Worm (Caenorhabditis elegans) whole organism, L1 larva: ENCODE results near the gene T28C6.3.

Experiments
- C16A3.4 ChIP-seq: fragments of 150-350 bp; optimal IDR thresholded peaks from 2 replicates; lab custom pipeline; 2014; ENCODE audit warnings: missing biosample characterization, missing genetic modification characterization
- C34B4.2 ChIP-seq: sonication (generic microtip); optimal IDR thresholded peaks from 2 replicates; lab custom pipeline; 2017; ENCODE audit warnings: mild to moderate bottlenecking, missing genetic modification characterization, missing compliant biosample characterization
- F16B12.6 ChIP-seq: fragments of 150-350 bp; optimal IDR thresholded peaks from 2 replicates; lab custom pipeline; 2014; ENCODE audit warnings: missing biosample characterization, missing genetic modification characterization
- Y116A8C.19 ChIP-seq: sonication (generic microtip); optimal IDR thresholded peaks from 2 replicates; lab custom pipeline; 2016; ENCODE audit warnings: missing compliant biosample characterization, missing genetic modification characterization, borderline replicate concordance
- aha-1 ChIP-seq: fragments of 150-350 bp; optimal IDR thresholded peaks from 2 replicates; lab custom pipeline; 2014; ENCODE audit warnings: missing biosample characterization, missing genetic modification characterization
- aly-2 ChIP-seq: fragments of 150-350 bp; optimal IDR thresholded peaks from 2 replicates; lab custom pipeline; 2014; ENCODE audit warnings: missing biosample characterization, missing genetic modification characterization
- ama-1 ChIP-seq: fragments of 150-350 bp; optimal IDR thresholded peaks from 2 replicates; lab custom pipeline; 2014
- blmp-1 ChIP-seq: fragments of 150-350 bp; optimal IDR thresholded peaks from 2 replicates; lab custom pipeline; 2014; ENCODE audit warnings: missing biosample characterization, missing genetic modification characterization
- ceh-63 ChIP-seq: fragments of 200-800 bp; sonication (Bioruptor generic); optimal IDR thresholded peaks from 2 replicates; lab custom pipeline; 2018; ENCODE audit warnings: mild to moderate bottlenecking, missing genetic modification characterization, missing compliant biosample characterization
- ceh-8 ChIP-seq: fragments of 200-800 bp; sonication (Bioruptor generic); optimal IDR thresholded peaks from 2 replicates; lab custom pipeline; 2018; ENCODE audit warnings: mild to moderate bottlenecking, missing genetic modification characterization, moderate library complexity, missing compliant biosample characterization
- ceh-88 ChIP-seq: fragments of 200-800 bp; sonication (Bioruptor generic); IDR thresholded peaks from 2 replicates; pipeline ENCODE4 v1.3.6; 2022; ENCODE audit warnings: missing genetic modification characterization, missing compliant biosample characterization
- ceh-90 ChIP-seq: sonication (generic microtip); optimal IDR thresholded peaks from 2 replicates; lab custom pipeline; 2016; ENCODE audit warnings: missing genetic modification characterization, missing compliant biosample characterization
- efl-1 ChIP-seq, 4 experiments: fragments of 150-350 bp; optimal IDR thresholded peaks in 3 of 4; peaks in 1 of 4; 1 replicate in 1 of 4; 2 replicates in 3 of 4; lab custom pipeline; 2014; ENCODE audit warnings: missing biosample characterization in 2 of 4, missing genetic modification characterization in 2 of 4, missing genetic modification reagents in 2 of 4
- egl-27 ChIP-seq, 2 experiments: fragments of 150-350 bp in 1 of 2; sonication (generic microtip); optimal IDR thresholded peaks; 3 replicates each; lab custom pipeline; 2017 to 2018; ENCODE audit warnings: missing biosample characterization in 2 of 2, missing genetic modification characterization in 2 of 2, missing genetic modification reagents in 2 of 2
- elt-3 ChIP-seq, 6 experiments: fragments of 150-350 bp in 1 of 6; sonication (generic microtip); optimal IDR thresholded peaks; 2 replicates each; lab custom pipeline; 2017 to 2018; ENCODE audit warnings: missing biosample characterization in 6 of 6, missing genetic modification characterization in 6 of 6, inconsistent platforms in 1 of 6
- fkh-10 ChIP-seq: sonication (generic microtip); optimal IDR thresholded peaks from 2 replicates; lab custom pipeline; 2017; ENCODE audit warnings: missing biosample characterization, missing genetic modification reagents, missing genetic modification characterization
- fkh-4 ChIP-seq: sonication (generic microtip); optimal IDR thresholded peaks from 2 replicates; lab custom pipeline; 2016; ENCODE audit warnings: missing compliant biosample characterization, missing genetic modification characterization, borderline replicate concordance
- fkh-8 ChIP-seq: sonication (generic microtip); optimal IDR thresholded peaks from 2 replicates; lab custom pipeline; 2016; ENCODE audit warnings: mild to moderate bottlenecking, missing genetic modification characterization, missing compliant biosample characterization
- hlh-17 ChIP-seq: fragments of 200-800 bp; sonication (Bioruptor generic); optimal IDR thresholded peaks from 2 replicates; lab custom pipeline; 2018; ENCODE audit warnings: missing genetic modification characterization, mild to moderate bottlenecking, missing compliant biosample characterization, moderate library complexity, borderline replicate concordance
- hlh-4 ChIP-seq: sonication (generic microtip); optimal IDR thresholded peaks from 2 replicates; lab custom pipeline; 2016; ENCODE audit warnings: mild to moderate bottlenecking, missing genetic modification characterization, missing compliant biosample characterization
- hpl-2 ChIP-seq: fragments of 150-350 bp; optimal IDR thresholded peaks from 2 replicates; lab custom pipeline; 2014; ENCODE audit warnings: missing biosample characterization, missing genetic modification reagents, missing genetic modification characterization
- lin-14 ChIP-seq: fragments of 200-800 bp; sonication (Bioruptor generic); optimal IDR thresholded peaks from 2 replicates; lab custom pipeline; 2018; ENCODE audit warnings: mild to moderate bottlenecking, missing genetic modification characterization, moderate library complexity, missing compliant biosample characterization
- lin-15B ChIP-seq: fragments of 150-350 bp; sonication (generic microtip); optimal IDR thresholded peaks from 3 replicates; lab custom pipeline; 2014; ENCODE audit warnings: missing biosample characterization, missing genetic modification characterization
- lin-39 ChIP-seq: fragments of 150-350 bp; optimal IDR thresholded peaks from 2 replicates; lab custom pipeline; 2014; ENCODE audit warnings: missing biosample characterization, missing genetic modification reagents, missing genetic modification characterization
- lir-3 ChIP-seq: sonication (generic microtip); optimal IDR thresholded peaks from 2 replicates; lab custom pipeline; 2016; ENCODE audit warnings: mild to moderate bottlenecking, missing genetic modification characterization, moderate library complexity, missing compliant biosample characterization; ENCODE audit not compliant: poor library complexity
- lsy-2 ChIP-seq, 2 experiments: fragments of 150-350 bp; optimal IDR thresholded peaks; 2 replicates each; lab custom pipeline; 2014; ENCODE audit warnings: missing biosample characterization in 2 of 2, missing genetic modification characterization in 2 of 2
- mdl-1 ChIP-seq, 2 experiments: fragments of 150-350 bp; optimal IDR thresholded peaks; 2 replicates each; lab custom pipeline; 2014 to 2017; ENCODE audit warnings: missing biosample characterization in 2 of 2, missing genetic modification characterization in 2 of 2, inconsistent platforms in 1 of 2
- mef-2 ChIP-seq: fragments of 150-350 bp; optimal IDR thresholded peaks from 2 replicates; lab custom pipeline; 2014; ENCODE audit warnings: missing biosample characterization, missing genetic modification characterization
- nhr-19 ChIP-seq: fragments of 200-800 bp; sonication (Bioruptor generic); conservative IDR thresholded peaks from 2 replicates; pipeline ENCODE4 v1.3.6; 2022; ENCODE audit warnings: missing genetic modification characterization, missing compliant biosample characterization
- nhr-237 ChIP-seq: fragments of 150-350 bp; optimal IDR thresholded peaks from 2 replicates; lab custom pipeline; 2014; ENCODE audit warnings: missing biosample characterization, missing genetic modification characterization
- nhr-71 ChIP-seq: sonication (generic microtip); optimal IDR thresholded peaks from 2 replicates; lab custom pipeline; 2016; ENCODE audit warnings: mild to moderate bottlenecking, missing genetic modification characterization, moderate library complexity, missing compliant biosample characterization
- nhr-76 ChIP-seq: sonication (generic microtip); optimal IDR thresholded peaks from 2 replicates; lab custom pipeline; 2017; ENCODE audit warnings: missing biosample characterization, missing genetic modification characterization
- nhr-77 ChIP-seq: fragments of 150-350 bp; optimal IDR thresholded peaks from 2 replicates; lab custom pipeline; 2014; ENCODE audit warnings: missing biosample characterization, missing genetic modification characterization
- nhr-90 ChIP-seq: sonication (generic microtip); optimal IDR thresholded peaks from 2 replicates; lab custom pipeline; 2016; ENCODE audit warnings: mild to moderate bottlenecking, missing genetic modification characterization, missing compliant biosample characterization; ENCODE audit not compliant: poor library complexity
- skn-1 ChIP-seq: fragments of 150-350 bp; optimal IDR thresholded peaks from 2 replicates; lab custom pipeline; 2014; ENCODE audit warnings: missing biosample characterization, missing genetic modification characterization
- snpc-4 ChIP-seq: fragments of 150-350 bp; optimal IDR thresholded peaks from 2 replicates; lab custom pipeline; 2014; ENCODE audit warnings: missing biosample characterization, missing genetic modification characterization
- snu-23 ChIP-seq: sonication (generic microtip); optimal IDR thresholded peaks from 2 replicates; lab custom pipeline; 2016; ENCODE audit warnings: missing genetic modification characterization, missing compliant biosample characterization
- sptf-1 ChIP-seq: fragments of 150-350 bp; optimal IDR thresholded peaks from 2 replicates; lab custom pipeline; 2014; ENCODE audit warnings: missing biosample characterization, missing genetic modification characterization
- sup-37 ChIP-seq: fragments of 200-800 bp; sonication (Bioruptor generic); optimal IDR thresholded peaks from 2 replicates; lab custom pipeline; 2018; ENCODE audit warnings: mild to moderate bottlenecking, missing genetic modification characterization, missing compliant biosample characterization
- swsn-7 ChIP-seq: sonication (generic microtip); optimal IDR thresholded peaks from 2 replicates; lab custom pipeline; 2016; ENCODE audit warnings: missing genetic modification characterization, missing compliant biosample characterization
- tbx-2 ChIP-seq: sonication (generic microtip); optimal IDR thresholded peaks from 2 replicates; lab custom pipeline; 2016; ENCODE audit warnings: missing genetic modification characterization, missing compliant biosample characterization
- unc-30 ChIP-seq: sonication (generic microtip); optimal IDR thresholded peaks from 2 replicates; lab custom pipeline; 2017; ENCODE audit warnings: missing biosample characterization, missing genetic modification characterization
- vab-15 ChIP-seq: sonication (generic microtip); optimal IDR thresholded peaks from 2 replicates; lab custom pipeline; 2017; ENCODE audit warnings: missing genotype, mild to moderate bottlenecking, missing genetic modification characterization, missing compliant biosample characterization

Gene T28C6.3

DNA sequence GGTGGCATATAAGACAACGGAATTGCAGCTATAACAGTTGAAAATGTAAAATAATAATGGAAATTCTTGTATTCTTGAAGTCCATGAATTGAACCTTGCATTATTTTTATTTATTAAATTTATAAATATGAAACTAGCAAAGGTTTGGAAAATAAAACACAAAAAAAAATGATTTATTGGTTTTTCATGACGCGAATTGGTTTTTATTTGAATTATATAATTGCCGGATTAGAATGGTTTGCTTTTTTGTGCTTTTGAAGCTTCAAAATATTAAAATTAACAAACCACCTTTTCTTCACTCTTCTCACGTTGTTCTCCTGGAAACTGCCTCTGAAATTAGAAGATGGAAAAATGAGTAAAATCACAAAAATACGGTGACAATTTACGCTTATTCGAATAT is 30.0 kb upstream of the T28C6.3 start, which contains the start of gene sru-35:
TSS of gene sru-35 (minus strand) at position 101 of the 400 bp plus-strand sequence.
- TF ChIP-seq ceh-90 (tag; lab: Kevin White, UChicago), result no peak
- TF ChIP-seq skn-1 (tag; lab: Kevin White, UChicago), result no peak
- no peak for TF ChIP-seq aha-1 (tag; lab: Kevin White, UChicago)
- no peak for TF ChIP-seq snu-23 (GFP tag; lab: Kevin White, UChicago)
- TF ChIP-seq lin-14, result no peak
- TF ChIP-seq hpl-2 (GFP tag; lab: Kevin White, UChicago), result no peak
- TF ChIP-seq swsn-7 (tag; lab: Kevin White, UChicago), result no peak
- no peak for TF ChIP-seq nhr-76 (tag; lab: Kevin White, UChicago)
- no peak for TF ChIP-seq unc-30 (tag; lab: Kevin White, UChicago)
- TF ChIP-seq Y116A8C.19, result no peak
- no peak for TF ChIP-seq efl-1 (optimal IDR thresholded peaks at IDR 0.05; lab: Kevin White, UChicago)
- no peak for TF ChIP-seq efl-1 (GFP tag; optimal IDR thresholded peaks at IDR 0.05 in 1 of 2; lab: Kevin White, UChicago)
- no peak for TF ChIP-seq C34B4.2 (tag; lab: Kevin White, UChicago)
- no peak for TF ChIP-seq ama-1 (lab: Kevin White, UChicago)

- TF ChIP-seq lin-15B (tag; lab: Kevin White, UChicago) (no peak), fkh-8 (no peak), egl-27 (tag; optimal IDR thresholded peaks at IDR 0.05; lab: Kevin White, UChicago) (no peak), snpc-4 (tag; lab: Kevin White, UChicago) (no peak)
These were observed 27.3 kb upstream of the T28C6.3 start, which contains the start of gene C33D9.3 for ce11 chrIV:8792808-8793207. Gene C33D9.3 (minus strand): TSS chrIV:8792908.

- TF ChIP-seq ama-1 (lab: Kevin White, UChicago) (no peak), efl-1 (optimal IDR thresholded peaks at IDR 0.05; lab: Kevin White, UChicago) (no peak), efl-1 (GFP tag; optimal IDR thresholded peaks at IDR 0.05 in 1 of 2; lab: Kevin White, UChicago) (peak in 1 of 2 experiments; percentile 17), lin-15B (tag; lab: Kevin White, UChicago) (no peak), lin-14 (peak; percentile 56), sup-37 (GFP tag; lab: Kevin White, UChicago) (no peak), blmp-1 (tag; lab: Kevin White, UChicago) (peak; percentile 71), nhr-71 (no peak), mef-2 (no peak), fkh-10 (GFP tag; lab: Kevin White, UChicago) (no peak), tbx-2 (tag; lab: Kevin White, UChicago) (no peak), lin-39 (tag; lab: Kevin White, UChicago) (no peak), nhr-76 (tag; lab: Kevin White, UChicago) (no peak), elt-3 (tag; optimal IDR thresholded peaks at IDR 0.05; lab: Kevin White, UChicago) (peak in 4 of 6 experiments; percentile 36 to 87 (median 82))
- TF ChIP-seq, all 84 proteins: peak for 4
These were observed 26.9 kb upstream of the T28C6.3 start for ce11 chrIV:8793223-8793622.

DNA sequence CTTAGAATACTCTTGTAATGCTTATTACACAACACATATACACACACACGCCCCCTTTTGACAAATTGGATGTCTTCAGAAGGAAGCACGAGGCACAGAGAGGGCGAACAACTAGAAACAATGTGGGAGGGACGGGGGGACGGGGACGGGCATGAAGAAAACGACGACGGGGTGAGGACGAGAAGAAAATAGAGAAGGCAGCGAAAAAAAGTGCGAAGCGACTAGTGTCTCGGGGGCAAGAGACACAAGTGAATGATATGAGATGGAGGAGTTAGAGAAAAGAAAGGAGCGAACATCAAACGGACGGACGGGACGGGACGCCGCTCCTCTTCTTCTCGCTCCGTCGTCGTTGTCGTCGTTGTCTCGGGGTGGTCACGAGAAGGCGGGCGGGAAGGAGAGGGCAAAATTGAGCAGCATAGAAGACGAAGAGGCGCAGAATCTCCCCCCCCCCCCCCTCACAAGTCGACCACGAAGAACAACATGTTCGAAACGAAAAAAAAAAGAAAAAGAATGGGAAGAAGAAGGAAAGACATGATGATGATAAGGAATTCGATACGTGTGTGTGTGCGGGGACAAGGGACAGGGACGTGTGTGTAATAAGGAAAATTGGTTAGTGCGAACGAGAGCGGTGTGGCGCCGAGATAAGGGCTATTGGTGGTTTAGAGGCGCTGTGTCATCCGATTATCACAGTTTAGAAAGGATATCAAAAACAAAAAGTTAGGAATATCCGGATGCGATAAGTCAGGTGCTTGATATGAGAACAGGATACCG is 25.1 kb upstream of the T28C6.3 start:
- no peak for TF ChIP-seq sptf-1
- TF ChIP-seq lsy-2 (tag; optimal IDR thresholded peaks at IDR 0.05; lab: Kevin White, UChicago), result peak; percentile 20 to 53
- TF ChIP-seq fkh-4 (tag; lab: Kevin White, UChicago), result no peak
- no peak for TF ChIP-seq ceh-88 (GFP tag; lab: Robert Waterston, UW)
- TF ChIP-seq ceh-63, result no peak
- peak; percentile 76 for TF ChIP-seq nhr-71
- peak; percentile 28 for TF ChIP-seq nhr-19 (GFP tag; lab: Robert Waterston, UW)
- peak; percentile 46 for TF ChIP-seq nhr-90 (tag; lab: Kevin White, UChicago)
- TF ChIP-seq efl-1 (optimal IDR thresholded peaks at IDR 0.05; lab: Kevin White, UChicago), result peak in 1 of 2 experiments; percentile 43
- peak in 1 of 2 experiments; percentile 85 for TF ChIP-seq efl-1 (GFP tag; optimal IDR thresholded peaks at IDR 0.05 in 1 of 2; lab: Kevin White, UChicago)
- TF ChIP-seq vab-15 (tag; lab: Kevin White, UChicago), result no peak
- no peak for TF ChIP-seq nhr-77 (tag; lab: Kevin White, UChicago)
- TF ChIP-seq ceh-8, result no peak
- no peak for TF ChIP-seq hlh-4 (tag; lab: Kevin White, UChicago)
- no peak for TF ChIP-seq aly-2 (tag; lab: Kevin White, UChicago)
- TF ChIP-seq C34B4.2 (tag; lab: Kevin White, UChicago), result no peak
- peak in 1 of 2 experiments; percentile 57 for TF ChIP-seq mdl-1 (tag; optimal IDR thresholded peaks at IDR 0.05; lab: Kevin White, UChicago)
- TF ChIP-seq lin-14, result peak; percentile 99
- TF ChIP-seq elt-3 (tag; optimal IDR thresholded peaks at IDR 0.05; lab: Kevin White, UChicago), result peak in 2 of 6 experiments; percentile 10 to 53
- no peak for TF ChIP-seq C16A3.4
- TF ChIP-seq skn-1 (tag; lab: Kevin White, UChicago), result peak; percentile 16
- TF ChIP-seq hlh-17 (GFP tag; lab: Kevin White, UChicago), result no peak
- TF ChIP-seq nhr-237 (tag; lab: Kevin White, UChicago), result no peak
- TF ChIP-seq F16B12.6, result no peak
- no peak for TF ChIP-seq lir-3 (tag; lab: Kevin White, UChicago)
